Worm (Caenorhabditis elegans): Measurements from ENCODE around the gene C23G10.2.

C23G10.2 gene

ce11 chrIII:6170038-6170437 is 37.8 kb upstream of the C23G10.2 start (continued):
- TF ChIP-seq ceh-88 (GFP tag; IDR thresholded peaks at IDR 0.05): no peak
- TF ChIP-seq mep-1 (tag; optimal IDR thresholded peaks at IDR 0.05): no peak
- TF ChIP-seq blmp-1 (tag; optimal IDR thresholded peaks at IDR 0.05): peak; percentile 85
- TF ChIP-seq unc-130 (tag; optimal IDR thresholded peaks at IDR 0.05): no peak
- TF ChIP-seq fkh-4 (tag; optimal IDR thresholded peaks at IDR 0.05; ENCODE audit: borderline replicate concordance): no peak
- peak; percentile 43 to 56 for TF ChIP-seq lsy-2 (tag; optimal IDR thresholded peaks at IDR 0.05)
- no peak for TF ChIP-seq ceh-90 (tag; optimal IDR thresholded peaks at IDR 0.05)
- TF ChIP-seq ztf-4 (tag; optimal IDR thresholded peaks at IDR 0.05): no peak
- TF ChIP-seq sptf-1 (tag; optimal IDR thresholded peaks at IDR 0.05): no peak
- TF ChIP-seq egl-27 (tag; optimal IDR thresholded peaks at IDR 0.05): no peak
- no peak for TF ChIP-seq lir-3 (tag; optimal IDR thresholded peaks at IDR 0.05; ENCODE audit: poor library complexity)
- no peak for TF ChIP-seq C34B4.2 (tag; optimal IDR thresholded peaks at IDR 0.05)

DNA sequence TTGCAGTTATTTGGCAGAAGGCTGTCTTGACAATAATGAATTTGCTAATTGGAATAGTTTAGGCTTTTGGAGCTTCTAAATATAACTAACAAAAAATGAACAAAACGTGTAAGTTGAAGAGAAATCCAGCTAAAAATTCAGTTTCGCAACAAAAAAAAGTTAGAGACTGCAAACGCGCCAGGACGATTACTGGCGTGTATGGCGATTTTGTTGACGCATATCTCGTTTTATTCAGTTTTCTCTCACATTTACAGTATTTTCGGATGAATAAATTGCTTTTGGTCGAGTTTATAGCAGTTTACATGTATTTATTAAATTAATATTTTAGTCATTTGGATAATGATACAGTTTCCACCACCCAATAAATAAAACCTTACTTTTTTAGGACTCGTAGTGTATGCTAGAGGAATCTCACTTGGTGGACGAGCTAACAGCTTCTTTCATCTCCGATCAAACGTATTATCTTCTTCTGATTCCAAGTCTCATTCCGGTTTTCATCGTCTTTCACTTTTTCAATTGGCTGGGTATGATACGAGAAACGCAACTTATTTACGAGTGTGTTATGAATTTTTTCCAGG is 34.8 kb upstream of the C23G10.2 start, which contains the start of the genes abcf-3 and F42A10.5:
abcf-3 (plus strand) TSS at position 384 of the 578 bp plus-strand sequence.
F42A10.5 (minus strand) TSS at position 458 of the 578 bp plus-strand sequence.
- peak; percentile 38 for TF ChIP-seq hpl-2 (GFP tag; optimal IDR thresholded peaks at IDR 0.05)
- TF ChIP-seq nhr-76 (tag; optimal IDR thresholded peaks at IDR 0.05): no peak
- peak; percentile 62 for TF ChIP-seq tbx-2 (tag; optimal IDR thresholded peaks at IDR 0.05)
- TF ChIP-seq Y116A8C.19 (tag; optimal IDR thresholded peaks at IDR 0.05; ENCODE audit: borderline replicate concordance): no peak
- TF ChIP-seq ama-1 (optimal IDR thresholded peaks at IDR 0.05): no peak
- peak; percentile 45 for TF ChIP-seq elt-2 (tag; optimal IDR thresholded peaks at IDR 0.05)
- TF ChIP-seq nhr-12 (tag; optimal IDR thresholded peaks at IDR 0.05): no peak
- no peak for TF ChIP-seq ces-1 (GFP tag; optimal IDR thresholded peaks at IDR 0.05)
- TF ChIP-seq irx-1 (tag; optimal IDR thresholded peaks at IDR 0.05): peak; percentile 63
- no peak for TF ChIP-seq pqm-1 (tag; optimal IDR thresholded peaks at IDR 0.05)
- no peak for TF ChIP-seq unc-30 (tag; optimal IDR thresholded peaks at IDR 0.05)
- peak; percentile 81 to 89 for TF ChIP-seq lsy-2 (tag; optimal IDR thresholded peaks at IDR 0.05)
- TF ChIP-seq mef-2 (tag; optimal IDR thresholded peaks at IDR 0.05): no peak
- TF ChIP-seq unc-130 (tag; optimal IDR thresholded peaks at IDR 0.05): peak; percentile 76
- TF ChIP-seq pax-3 (tag; optimal IDR thresholded peaks at IDR 0.05): no peak
- no peak for TF ChIP-seq efl-3 (GFP tag; optimal IDR thresholded peaks at IDR 0.05)
- peak; percentile 30 for TF ChIP-seq ztf-4 (tag; optimal IDR thresholded peaks at IDR 0.05)
- TF ChIP-seq ztf-11 (tag; optimal IDR thresholded peaks at IDR 0.05): peak in 1 of 2 experiments; percentile 32
- TF ChIP-seq lir-3 (tag; optimal IDR thresholded peaks at IDR 0.05; ENCODE audit: poor library complexity): no peak
- peak; percentile 84 for TF ChIP-seq nhr-71 (tag; optimal IDR thresholded peaks at IDR 0.05)
- peak; percentile 83 for TF ChIP-seq rnt-1 (tag; optimal IDR thresholded peaks at IDR 0.05)
- TF ChIP-seq nhr-19 (GFP tag; conservative IDR thresholded peaks at IDR 0.05): peak; percentile 73
- no peak for TF ChIP-seq mab-9 (GFP tag; IDR thresholded peaks at IDR 0.05)
- no peak for TF ChIP-seq sptf-1 (tag; optimal IDR thresholded peaks at IDR 0.05)
- peak; percentile 62 for TF ChIP-seq grh-1 (GFP tag; IDR thresholded peaks at IDR 0.05)
- TF ChIP-seq C16A3.4 (tag; optimal IDR thresholded peaks at IDR 0.05): peak; percentile 66
- peak in 1 of 2 experiments; percentile 50 for TF ChIP-seq mdl-1 (tag; optimal IDR thresholded peaks at IDR 0.05)
- TF ChIP-seq ceh-82 (tag; optimal IDR thresholded peaks at IDR 0.05): peak; percentile 67 to 80 (median 76)
- TF ChIP-seq nhr-11 (tag; optimal IDR thresholded peaks at IDR 0.05): peak; percentile 5
- peak; percentile 68 for TF ChIP-seq fos-1 (tag; optimal IDR thresholded peaks at IDR 0.05)
- no peak for TF ChIP-seq unc-98 (GFP tag; IDR thresholded peaks at IDR 0.05)
- TF ChIP-seq sup-37 (GFP tag; optimal IDR thresholded peaks at IDR 0.05): no peak
- peak; percentile 71 for TF ChIP-seq nhr-20 (tag; optimal IDR thresholded peaks at IDR 0.05)
- peak; percentile 73 to 85 for TF ChIP-seq lin-35 (GFP tag; optimal IDR thresholded peaks at IDR 0.05)
- TF ChIP-seq zag-1 (tag; optimal IDR thresholded peaks at IDR 0.05): no peak
- peak; percentile 18 for TF ChIP-seq aha-1 (tag; optimal IDR thresholded peaks at IDR 0.05)
- TF ChIP-seq vab-15 (tag; optimal IDR thresholded peaks at IDR 0.05): no peak
- TF ChIP-seq zip-4 (GFP tag; optimal IDR thresholded peaks at IDR 0.05): peak; percentile 21
- TF ChIP-seq nhr-237 (tag; optimal IDR thresholded peaks at IDR 0.05): no peak
- peak; percentile 56 for TF ChIP-seq jun-1 (tag; optimal IDR thresholded peaks at IDR 0.05)
- TF ChIP-seq dsc-1 (tag; optimal IDR thresholded peaks at IDR 0.05): peak; percentile 66
- peak; percentile 40 for TF ChIP-seq fkh-8 (tag; optimal IDR thresholded peaks at IDR 0.05)
- TF ChIP-seq fkh-10 (GFP tag; optimal IDR thresholded peaks at IDR 0.05): peak; percentile 57
- TF ChIP-seq elt-3 (tag; optimal IDR thresholded peaks at IDR 0.05): peak in 2 of 6 experiments; percentile 46 to 78
